Fruit fly (Drosophila melanogaster) whole organism, embryonic: ENCODE results near the gene CG12698.

ENCODE experiments used
- Abd-B ChIP-seq: fragments of 200-800 bp; sonication (Bioruptor generic); optimal IDR thresholded peaks from 2 replicates; lab custom pipeline; 2018; ENCODE audit warnings: missing biosample characterization, mild to moderate bottlenecking, missing genetic modification characterization, moderate library complexity
- Adf1 ChIP-seq: fragments of 200-800 bp; sonication (Bioruptor generic); IDR thresholded peaks from 2 replicates; pipeline ENCODE4 v1.3.6; 2022; ENCODE audit warnings: missing biosample characterization, missing genetic modification characterization
- Aef1 ChIP-seq: fragments of 200-800 bp; sonication (Bioruptor generic); IDR thresholded peaks from 3 replicates; pipeline ENCODE4 v1.3.6; 2022; ENCODE audit warnings: missing biosample characterization, missing genetic modification characterization
- BEAF-32 ChIP-seq: fragments of 200-800 bp; sonication (Bioruptor generic); optimal IDR thresholded peaks from 3 replicates; lab custom pipeline; 2017; ENCODE audit warnings: missing biosample characterization, missing genetic modification characterization, mild to moderate bottlenecking, moderate library complexity, missing genetic modification reagents
- Bdp1 ChIP-seq: fragments of 200-800 bp; sonication (Bioruptor generic); optimal IDR thresholded peaks from 3 replicates; lab custom pipeline; 2016; ENCODE audit warnings: missing biosample characterization, missing genetic modification characterization
- CG11398 ChIP-seq: fragments of 200-800 bp; sonication (Bioruptor generic); optimal IDR thresholded peaks from 2 replicates; lab custom pipeline; 2016; ENCODE audit warnings: missing biosample characterization, missing genetic modification characterization
- CG11723 ChIP-seq: fragments of 200-800 bp; sonication (Bioruptor generic); optimal IDR thresholded peaks from 2 replicates; lab custom pipeline; 2017; ENCODE audit warnings: missing biosample characterization, mild to moderate bottlenecking, missing genetic modification characterization
- CG12391 ChIP-seq: fragments of 200-800 bp; sonication (Bioruptor generic); optimal IDR thresholded peaks from 3 replicates; lab custom pipeline; 2018; ENCODE audit warnings: missing biosample characterization, mild to moderate bottlenecking, missing genetic modification characterization, moderate library complexity
- CG13775 ChIP-seq: fragments of 200-800 bp; sonication (Bioruptor generic); optimal IDR thresholded peaks from 3 replicates; lab custom pipeline; 2017; ENCODE audit warnings: missing biosample characterization, mild to moderate bottlenecking, missing genetic modification characterization
- CG14667 ChIP-seq: fragments of 200-800 bp; sonication (Bioruptor generic); IDR thresholded peaks from 2 replicates; pipeline ENCODE4 v1.3.6; 2022; ENCODE audit warnings: missing biosample characterization, missing genetic modification characterization
- CG15073 ChIP-seq: fragments of 200-800 bp; sonication (Bioruptor generic); optimal IDR thresholded peaks from 2 replicates; lab custom pipeline; 2016; ENCODE audit warnings: missing biosample characterization, missing genetic modification characterization
- CG15514 ChIP-seq: fragments of 200-800 bp; sonication (Bioruptor generic); optimal IDR thresholded peaks from 3 replicates; lab custom pipeline; 2017; ENCODE audit warnings: missing biosample characterization, missing genetic modification characterization, mild to moderate bottlenecking, moderate library complexity, missing genetic modification reagents
- CG1647 ChIP-seq: fragments of 200-800 bp; sonication (Bioruptor generic); optimal IDR thresholded peaks from 3 replicates; lab custom pipeline; 2016; ENCODE audit warnings: missing biosample characterization, missing genetic modification characterization
- CG17359 ChIP-seq: fragments of 200-800 bp; sonication (Bioruptor generic); optimal IDR thresholded peaks from 3 replicates; lab custom pipeline; 2018; ENCODE audit warnings: missing biosample characterization, mild to moderate bottlenecking, missing genetic modification characterization, moderate library complexity
- CG34422 ChIP-seq: fragments of 200-800 bp; sonication (Bioruptor generic); IDR thresholded peaks from 3 replicates; pipeline ENCODE4 v1.3.6; 2022; ENCODE audit warnings: missing biosample characterization, missing genetic modification characterization
- CG4617 ChIP-seq: fragments of 200-800 bp; sonication (Bioruptor generic); optimal IDR thresholded peaks from 3 replicates; lab custom pipeline; 2016; ENCODE audit warnings: missing biosample characterization, missing genetic modification characterization, borderline replicate concordance
- CG9215 ChIP-seq: fragments of 200-800 bp; sonication (Bioruptor generic); IDR thresholded peaks from 2 replicates; pipeline ENCODE4 v1.3.6; 2022; ENCODE audit warnings: missing biosample characterization, missing genetic modification characterization
- CG9932 ChIP-seq: fragments of 200-800 bp; sonication (Bioruptor generic); IDR thresholded peaks from 2 replicates; pipeline ENCODE4 v1.3.6; 2022; ENCODE audit warnings: missing biosample characterization, missing genetic modification characterization
- CTCF ChIP-seq: fragments of 200-800 bp; sonication (Bioruptor generic); optimal IDR thresholded peaks from 2 replicates; lab custom pipeline; 2017; ENCODE audit warnings: missing biosample characterization, mild to moderate bottlenecking, missing genetic modification characterization, moderate library complexity
- Camta ChIP-seq: fragments of 200-800 bp; sonication (Bioruptor generic); optimal IDR thresholded peaks from 2 replicates; lab custom pipeline; 2016; ENCODE audit warnings: missing biosample characterization, missing genetic modification characterization
- CoRest ChIP-seq: fragments of 200-800 bp; sonication (Bioruptor generic); optimal IDR thresholded peaks from 3 replicates; lab custom pipeline; 2018; ENCODE audit warnings: missing biosample characterization, mild to moderate bottlenecking, missing genetic modification characterization, moderate library complexity
- Dref ChIP-seq: fragments of 200-800 bp; sonication (Bioruptor generic); IDR thresholded peaks from 2 replicates; pipeline ENCODE4 v1.3.6; 2022; ENCODE audit warnings: missing biosample characterization, missing genetic modification characterization
- E2f2 ChIP-seq: fragments of 200-800 bp; sonication (Bioruptor generic); IDR thresholded peaks from 2 replicates; pipeline ENCODE4 v1.3.6; 2022; ENCODE audit warnings: missing biosample characterization, missing genetic modification characterization
- Fer3 ChIP-seq: fragments of 200-800 bp; sonication (Bioruptor generic); optimal IDR thresholded peaks from 2 replicates; lab custom pipeline; 2018; ENCODE audit warnings: missing biosample characterization, mild to moderate bottlenecking, missing genetic modification characterization, moderate library complexity
- H15 ChIP-seq: fragments of 200-800 bp; sonication (Bioruptor generic); IDR thresholded peaks from 3 replicates; pipeline ENCODE4 v1.3.6; 2022; ENCODE audit warnings: missing biosample characterization, missing genetic modification characterization
- Hand ChIP-seq: fragments of 200-800 bp; sonication (Bioruptor generic); optimal IDR thresholded peaks from 2 replicates; lab custom pipeline; 2017; ENCODE audit warnings: mild to moderate bottlenecking, missing biosample characterization, missing genetic modification reagents, missing genetic modification characterization
- HmgD ChIP-seq: fragments of 200-800 bp; sonication (Bioruptor generic); optimal IDR thresholded peaks from 3 replicates; lab custom pipeline; 2016; ENCODE audit warnings: missing biosample characterization, missing genetic modification characterization
- Hr3 ChIP-seq: fragments of 200-800 bp; sonication (Bioruptor generic); optimal IDR thresholded peaks from 3 replicates; lab custom pipeline; 2016; ENCODE audit warnings: missing biosample characterization, missing genetic modification characterization
- Hsf ChIP-seq: fragments of 200-800 bp; sonication (Bioruptor generic); optimal IDR thresholded peaks from 3 replicates; lab custom pipeline; 2016; ENCODE audit warnings: missing biosample characterization, missing genetic modification characterization
- Kr ChIP-seq: fragments of 200-800 bp; sonication (Bioruptor generic); optimal IDR thresholded peaks from 2 replicates; lab custom pipeline; 2017; ENCODE audit warnings: missing biosample characterization, mild to moderate bottlenecking, missing genetic modification characterization
- Meics ChIP-seq: fragments of 200-800 bp; sonication (Bioruptor generic); optimal IDR thresholded peaks from 2 replicates; lab custom pipeline; 2017; ENCODE audit warnings: missing biosample characterization, mild to moderate bottlenecking, missing genetic modification characterization
- Myb ChIP-seq: fragments of 200-800 bp; sonication (Bioruptor generic); optimal IDR thresholded peaks from 2 replicates; lab custom pipeline; 2016; ENCODE audit warnings: missing biosample characterization, missing genetic modification characterization
- Nf-YA ChIP-seq: fragments of 200-800 bp; sonication (Bioruptor generic); IDR thresholded peaks from 2 replicates; pipeline ENCODE4 v1.3.6; 2022; ENCODE audit warnings: missing biosample characterization, missing genetic modification characterization
- NfI ChIP-seq: fragments of 200-800 bp; sonication (Bioruptor generic); optimal IDR thresholded peaks from 3 replicates; lab custom pipeline; 2018; ENCODE audit warnings: missing biosample characterization, mild to moderate bottlenecking, missing genetic modification characterization, moderate library complexity
- Ptx1 ChIP-seq: fragments of 200-800 bp; sonication (Bioruptor generic); IDR thresholded peaks from 2 replicates; pipeline ENCODE4 v1.3.6; 2022; ENCODE audit warnings: missing biosample characterization, missing genetic modification characterization
- YL-1 ChIP-seq: fragments of 200-800 bp; sonication (Bioruptor generic); optimal IDR thresholded peaks from 3 replicates; lab custom pipeline; 2017; ENCODE audit warnings: missing biosample characterization, mild to moderate bottlenecking, missing genetic modification characterization
- amos ChIP-seq: fragments of 200-800 bp; sonication (Bioruptor generic); IDR thresholded peaks from 2 replicates; pipeline ENCODE4 v1.3.6; 2022; ENCODE audit warnings: missing biosample characterization, missing genetic modification characterization; ENCODE audit not compliant: partially characterized antibody
- ap ChIP-seq: fragments of 200-800 bp; sonication (Bioruptor generic); IDR thresholded peaks from 2 replicates; pipeline ENCODE4 v1.3.6; 2022; ENCODE audit warnings: missing biosample characterization, missing genetic modification characterization
- ato ChIP-seq: fragments of 200-800 bp; sonication (Bioruptor generic); IDR thresholded peaks from 2 replicates; pipeline ENCODE4 v1.3.6; 2022; ENCODE audit warnings: missing biosample characterization, missing genetic modification characterization; ENCODE audit not compliant: partially characterized antibody
- az2 ChIP-seq: fragments of 200-800 bp; sonication (Bioruptor generic); optimal IDR thresholded peaks from 3 replicates; lab custom pipeline; 2016; ENCODE audit warnings: missing biosample characterization, missing genetic modification characterization
- br ChIP-seq: fragments of >200 bp; optimal IDR thresholded peaks from 2 replicates; lab custom pipeline; 2017
- dati ChIP-seq: fragments of 200-800 bp; sonication (Bioruptor generic); IDR thresholded peaks from 2 replicates; pipeline ENCODE4 v1.3.6; 2022; ENCODE audit warnings: missing biosample characterization, missing genetic modification characterization
- eve ChIP-seq, 2 experiments: fragments of >200 bp; optimal IDR thresholded peaks; 2 replicates each; lab custom pipeline; 2017; ENCODE audit warnings: missing biosample characterization in 2 of 2, missing genetic modification characterization in 2 of 2
- grn ChIP-seq: fragments of 200-800 bp; sonication (Bioruptor generic); optimal IDR thresholded peaks from 3 replicates; lab custom pipeline; 2017; ENCODE audit warnings: missing biosample characterization, missing genetic modification characterization
- h ChIP-seq: fragments of >200 bp; optimal IDR thresholded peaks from 2 replicates; lab custom pipeline; 2017
- her ChIP-seq: fragments of 200-800 bp; sonication (Bioruptor generic); optimal IDR thresholded peaks from 2 replicates; lab custom pipeline; 2016; ENCODE audit warnings: missing biosample characterization, missing genetic modification characterization
- kni ChIP-seq: fragments of 200-800 bp; sonication (Bioruptor generic); optimal IDR thresholded peaks from 3 replicates; lab custom pipeline; 2017; ENCODE audit warnings: mild to moderate bottlenecking, missing biosample characterization, missing genetic modification reagents, missing genetic modification characterization
- lmd ChIP-seq: fragments of 200-800 bp; sonication (Bioruptor generic); IDR thresholded peaks from 2 replicates; pipeline ENCODE4 v1.3.6; 2022; ENCODE audit warnings: missing biosample characterization, missing genetic modification characterization
- ranshi ChIP-seq: fragments of 200-800 bp; sonication (Bioruptor generic); IDR thresholded peaks from 2 replicates; pipeline ENCODE4 v1.3.6; 2022; ENCODE audit warnings: missing biosample characterization, missing genetic modification characterization
- ro ChIP-seq: fragments of 200-800 bp; sonication (Bioruptor generic); IDR thresholded peaks from 2 replicates; pipeline ENCODE4 v1.3.6; 2022; ENCODE audit warnings: missing biosample characterization, missing genetic modification characterization
- schlank ChIP-seq: fragments of 200-800 bp; sonication (Bioruptor generic); optimal IDR thresholded peaks from 2 replicates; lab custom pipeline; 2018; ENCODE audit warnings: missing biosample characterization, mild to moderate bottlenecking, missing genetic modification characterization
- sd ChIP-seq: fragments of 200-800 bp; sonication (Bioruptor generic); optimal IDR thresholded peaks from 3 replicates; lab custom pipeline; 2018; ENCODE audit warnings: missing biosample characterization, mild to moderate bottlenecking, missing genetic modification characterization, moderate library complexity
- shn ChIP-seq: fragments of 200-800 bp; sonication (Bioruptor generic); optimal IDR thresholded peaks from 3 replicates; lab custom pipeline; 2016; ENCODE audit warnings: missing biosample characterization, missing genetic modification characterization
- tx ChIP-seq: fragments of 200-800 bp; sonication (Bioruptor generic); optimal IDR thresholded peaks from 2 replicates; lab custom pipeline; 2016; ENCODE audit warnings: missing biosample characterization, missing genetic modification characterization

Gene CG12698

DNA sequence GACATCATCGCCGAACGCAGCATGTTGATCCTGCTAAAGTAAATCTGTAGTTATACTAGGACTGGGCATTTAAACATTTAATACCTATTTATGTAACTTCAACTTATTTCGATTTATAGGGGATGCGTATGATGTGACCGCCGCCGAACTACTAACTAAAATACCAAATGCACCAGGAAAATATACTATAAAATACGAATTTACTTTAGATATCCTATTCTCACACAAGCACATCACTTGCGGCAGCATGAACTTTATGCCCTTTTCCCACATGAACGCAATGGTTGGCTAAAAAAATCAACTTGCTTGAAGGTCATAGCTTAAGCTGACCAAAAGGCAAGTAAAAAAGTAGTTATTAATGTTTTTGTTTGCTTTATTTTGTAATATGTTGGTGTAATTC is 19.3 kb upstream of the CG12698 start, which contains the start of gene ND-20 (continued):
- TF ChIP-seq CoRest (tag; lab: Kevin White, UChicago) (peak; percentile 48), amos (GFP tag; lab: Robert Waterston, UW) (0 out of 2 replicates have a peak, but pooled peaks have one; percentile 15), her (GFP tag; lab: Kevin White, UChicago) (no peak), az2 (no peak), ap (GFP tag; lab: Robert Waterston, UW) (no peak), Abd-B (GFP tag; lab: Kevin White, UChicago) (no peak), grn (GFP tag; lab: Kevin White, UChicago) (no peak), NfI (no peak), CG11398 (GFP tag; lab: Kevin White, UChicago) (no peak), CG14667 (GFP tag; lab: Robert Waterston, UW) (no peak), ranshi (GFP tag; lab: Robert Waterston, UW) (no peak), CG15514 (GFP tag; lab: Kevin White, UChicago) (peak; percentile 79), H15 (GFP tag; lab: Robert Waterston, UW) (no peak), lmd (GFP tag; lab: Robert Waterston, UW) (no peak), Aef1 (GFP tag; lab: Robert Waterston, UW) (no peak), Adf1 (GFP tag; lab: Robert Waterston, UW) (no peak), CG11723 (GFP tag; lab: Kevin White, UChicago) (peak; percentile 12), Nf-YA (GFP tag; lab: Robert Waterston, UW) (no peak), tx (GFP tag; lab: Kevin White, UChicago) (no peak), Camta (GFP tag; lab: Kevin White, UChicago) (no peak), BEAF-32 (peak; percentile 57), Hr3 (GFP tag; lab: Kevin White, UChicago) (no peak), E2f2 (GFP tag; lab: Robert Waterston, UW) (peak; percentile 28; the same call in 1 of the 2 replicates), Meics (GFP tag; lab: Kevin White, UChicago) (no peak), eve (GFP tag; optimal IDR thresholded peaks at IDR 0.05; lab: Kevin White, UChicago) (no peak), CG9932 (GFP tag; lab: Robert Waterston, UW) (no peak), CTCF (GFP tag; lab: Kevin White, UChicago) (no peak), schlank (tag; lab: Kevin White, UChicago) (no peak), ato (GFP tag; lab: Robert Waterston, UW) (no peak), Kr (GFP tag; lab: Kevin White, UChicago) (no peak), CG9215 (no peak), CG15073 (GFP tag; lab: Kevin White, UChicago) (no peak), YL-1 (GFP tag; lab: Kevin White, UChicago) (peak; percentile 61), Hand (GFP tag; lab: Kevin White, UChicago) (no peak), shn (GFP tag; lab: Kevin White, UChicago) (no peak), Dref (no peak), CG17359 (tag; lab: Kevin White, UChicago) (peak; percentile 2), CG4617 (peak; percentile 75), Hsf (peak; percentile 1), sd (tag; lab: Kevin White, UChicago) (no peak), Myb (GFP tag; lab: Kevin White, UChicago) (peak; percentile 11), dati (GFP tag; lab: Robert Waterston, UW) (no peak), ro (GFP tag; lab: Robert Waterston, UW) (no peak), Bdp1 (GFP tag; lab: Kevin White, UChicago) (no peak), CG13775 (GFP tag; lab: Kevin White, UChicago) (no peak), Fer3 (no peak), CG12391 (tag; lab: Kevin White, UChicago) (peak; percentile 47), kni (GFP tag; lab: Kevin White, UChicago) (no peak), br (lab: Kevin White, UChicago) (no peak), CG1647 (no peak), Ptx1 (GFP tag; lab: Robert Waterston, UW) (no peak), h (no peak), HmgD (GFP tag; lab: Kevin White, UChicago) (peak; percentile 38), CG34422 (GFP tag; lab: Robert Waterston, UW) (no peak)
